Worm (Caenorhabditis elegans) whole organism, early embryonic: ENCODE measurements around the gene C13F10.6.

Experiments used
- B0310.2 ChIP-seq: sonication (generic microtip); optimal IDR thresholded peaks from 2 replicates; lab custom pipeline; 2016; ENCODE audit warnings: mild to moderate bottlenecking, missing genetic modification characterization, missing compliant biosample characterization
- F13C5.2 ChIP-seq: sonication (generic microtip); optimal IDR thresholded peaks from 2 replicates; lab custom pipeline; 2017; ENCODE audit warnings: mild to moderate bottlenecking, missing genetic modification characterization, inconsistent platforms, missing compliant biosample characterization
- aly-1 ChIP-seq: sonication (generic microtip); optimal IDR thresholded peaks from 2 replicates; lab custom pipeline; 2016; ENCODE audit warnings: missing genetic modification characterization, missing compliant biosample characterization
- ama-1 ChIP-seq: fragments of 150-350 bp; optimal IDR thresholded peaks from 2 replicates; lab custom pipeline; 2014
- ceh-13 ChIP-seq: fragments of 200-800 bp; sonication (Bioruptor generic); optimal IDR thresholded peaks from 2 replicates; lab custom pipeline; 2018; ENCODE audit warnings: mild to moderate bottlenecking, missing genetic modification characterization, missing compliant biosample characterization
- ceh-36 ChIP-seq: sonication (generic microtip); optimal IDR thresholded peaks from 2 replicates; lab custom pipeline; 2016; ENCODE audit warnings: missing genetic modification characterization, inconsistent platforms, missing compliant biosample characterization
- ets-7 ChIP-seq: sonication (generic microtip); optimal IDR thresholded peaks from 2 replicates; lab custom pipeline; 2016; ENCODE audit warnings: missing genotype, missing genetic modification characterization, missing compliant biosample characterization
- flt-1 ChIP-seq: fragments of 200-800 bp; sonication (Bioruptor generic); IDR thresholded peaks from 2 replicates; pipeline ENCODE4 v1.3.6; 2022; ENCODE audit warnings: missing genetic modification characterization, missing compliant biosample characterization
- hmg-4 ChIP-seq: fragments of 200-800 bp; sonication (Bioruptor generic); optimal IDR thresholded peaks from 2 replicates; lab custom pipeline; 2018; ENCODE audit warnings: mild to moderate bottlenecking, missing genetic modification characterization, missing compliant biosample characterization
- hnd-1 ChIP-seq: sonication (generic microtip); optimal IDR thresholded peaks from 2 replicates; lab custom pipeline; 2016; ENCODE audit warnings: missing genetic modification characterization, missing compliant biosample characterization
- scrt-1 ChIP-seq: fragments of 200-800 bp; sonication (Bioruptor generic); IDR thresholded peaks from 2 replicates; pipeline ENCODE4 v1.3.6; 2022; ENCODE audit warnings: missing genetic modification characterization, missing compliant biosample characterization
- sea-1 ChIP-seq: fragments of 200-800 bp; sonication (Bioruptor generic); conservative IDR thresholded peaks from 2 replicates; pipeline ENCODE4 v1.3.6; 2022; ENCODE audit warnings: missing genetic modification characterization, missing compliant biosample characterization
- tbx-11 ChIP-seq: fragments of 200-800 bp; sonication (Bioruptor generic); IDR thresholded peaks from 2 replicates; pipeline ENCODE4 v1.3.6; 2022; ENCODE audit warnings: missing genetic modification characterization, missing compliant biosample characterization
- tbx-37 ChIP-seq: fragments of 200-800 bp; sonication (Bioruptor generic); conservative IDR thresholded peaks from 2 replicates; pipeline ENCODE4 v1.3.6; 2022; ENCODE audit warnings: missing genetic modification reagents, missing genetic modification characterization, missing compliant biosample characterization

DNA sequence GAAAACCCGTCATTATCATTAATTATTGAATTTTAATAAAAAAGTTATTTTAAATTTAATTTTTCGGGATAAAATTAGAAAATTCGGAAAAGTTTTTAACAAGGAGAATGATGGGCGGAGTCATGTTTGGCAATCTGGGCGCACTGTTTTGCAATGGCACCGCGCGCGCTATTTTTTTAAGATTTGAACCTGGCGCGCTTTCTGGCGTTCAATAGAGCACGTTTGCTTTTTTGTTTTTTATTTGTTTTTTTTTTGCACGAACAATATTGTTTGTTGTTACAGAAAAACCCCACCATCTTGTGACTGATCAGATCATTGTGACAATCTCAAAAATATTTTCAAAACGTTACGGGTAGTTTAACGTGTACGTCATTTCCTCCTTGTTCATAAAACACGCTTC, 16.3 kb upstream of the C13F10.6 start, which contains the start of gene hyls-1:
- TF ChIP-seq ceh-13 (GFP tag; lab: Kevin White, UChicago) (no peak), ama-1 (lab: Kevin White, UChicago) (no peak), ets-7 (no peak), scrt-1 (GFP tag; lab: Robert Waterston, UW) (no peak), aly-1 (tag; lab: Kevin White, UChicago) (no peak), sea-1 (no peak), F13C5.2 (peak; percentile 60), flt-1 (GFP tag; lab: Robert Waterston, UW) (no peak), tbx-37 (GFP tag; lab: Robert Waterston, UW) (peak; percentile 41; the same call in 1 of the 2 replicates), hnd-1 (no peak), B0310.2 (tag; lab: Kevin White, UChicago) (no peak), tbx-11 (GFP tag; lab: Robert Waterston, UW) (no peak), ceh-36 (tag; lab: Kevin White, UChicago) (no peak), hmg-4 (GFP tag; lab: Kevin White, UChicago) (peak; percentile 5)
